Worm (Caenorhabditis elegans) whole organism, L2 larva: ENCODE results near the gene kvs-2.

Experiments used
- ZK546.5 ChIP-seq: sonication (generic microtip); optimal IDR thresholded peaks from 2 replicates; lab custom pipeline; 2017; ENCODE audit warnings: missing biosample characterization, missing genetic modification characterization
- ama-1 ChIP-seq: fragments of 150-350 bp; optimal IDR thresholded peaks from 2 replicates; lab custom pipeline; 2018; ENCODE audit warnings: inconsistent platforms
- ceh-82 ChIP-seq: fragments of 150-350 bp; optimal IDR thresholded peaks from 2 replicates; lab custom pipeline; 2014; ENCODE audit warnings: missing biosample characterization, missing genetic modification characterization
- dmd-4 ChIP-seq: sonication (generic microtip); optimal IDR thresholded peaks from 2 replicates; lab custom pipeline; 2017; ENCODE audit warnings: missing biosample characterization, missing genetic modification characterization
- fos-1 ChIP-seq: fragments of 150-350 bp; optimal IDR thresholded peaks from 2 replicates; lab custom pipeline; 2014; ENCODE audit warnings: missing biosample characterization, missing genetic modification characterization
- lin-13 ChIP-seq: fragments of 150-350 bp; optimal IDR thresholded peaks from 2 replicates; lab custom pipeline; 2014; ENCODE audit warnings: missing biosample characterization, missing genetic modification reagents, missing genetic modification characterization
- mab-5 ChIP-seq: fragments of 150-350 bp; optimal IDR thresholded peaks from 2 replicates; lab custom pipeline; 2014; ENCODE audit warnings: missing biosample characterization, missing genetic modification characterization
- nhr-6 ChIP-seq: fragments of 150-350 bp; optimal IDR thresholded peaks from 2 replicates; lab custom pipeline; 2014; ENCODE audit warnings: missing biosample characterization, missing genetic modification characterization
- nhr-77 ChIP-seq: fragments of 150-350 bp; optimal IDR thresholded peaks from 2 replicates; lab custom pipeline; 2014; ENCODE audit warnings: missing biosample characterization, missing genetic modification characterization
- skn-1 ChIP-seq: sonication (generic microtip); optimal IDR thresholded peaks from 2 replicates; lab custom pipeline; 2017; ENCODE audit warnings: missing biosample characterization, missing genetic modification characterization
- zag-1 ChIP-seq: fragments of 150-350 bp; optimal IDR thresholded peaks from 2 replicates; lab custom pipeline; 2014; ENCODE audit warnings: missing biosample characterization, missing genetic modification characterization
- ztf-4 ChIP-seq: fragments of 150-350 bp; optimal IDR thresholded peaks from 2 replicates; lab custom pipeline; 2014; ENCODE audit warnings: missing biosample characterization, missing genetic modification characterization

DNA sequence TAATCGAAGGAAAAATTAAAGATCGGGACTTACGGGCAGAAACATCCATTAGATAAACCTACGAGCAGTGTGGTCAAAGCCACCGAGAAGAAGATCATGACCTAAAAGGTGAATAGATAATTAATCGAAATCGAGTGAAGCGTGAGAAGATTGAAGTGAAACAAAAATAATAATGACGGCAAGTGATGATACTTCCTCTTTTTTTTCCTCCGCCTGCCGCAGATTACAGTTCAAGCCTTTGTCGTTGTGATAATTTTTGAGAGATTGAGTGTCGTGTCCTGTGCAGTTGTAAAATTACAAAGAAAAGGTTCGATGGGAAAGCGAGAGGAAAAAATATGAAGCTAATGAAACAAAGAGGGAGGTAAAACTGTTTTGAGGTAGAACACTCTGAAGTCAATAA, 43.3 kb upstream of the kvs-2 start, which contains the start of gene T21C9.9:
- TF ChIP-seq mab-5 (tag; lab: Kevin White, UChicago) = no peak
- TF ChIP-seq ama-1 = no peak
- no peak for TF ChIP-seq ZK546.5
- TF ChIP-seq skn-1 = no peak
- no peak for TF ChIP-seq ceh-82
- no peak for TF ChIP-seq ztf-4 (tag; lab: Kevin White, UChicago)
- no peak for TF ChIP-seq nhr-6 (tag; lab: Kevin White, UChicago)
- TF ChIP-seq nhr-77 (tag; lab: Kevin White, UChicago) = no peak
- no peak for TF ChIP-seq lin-13 (GFP tag; lab: Kevin White, UChicago)
- no peak for TF ChIP-seq fos-1 (tag; lab: Kevin White, UChicago)
- no peak for TF ChIP-seq zag-1 (tag; lab: Kevin White, UChicago)
- TF ChIP-seq dmd-4 (tag; lab: Kevin White, UChicago) = no peak
